Fruit fly (Drosophila melanogaster) Kc167 (cell line): ENCODE results near the gene CG14369.

Experiments
- Myc ChIP-seq: fragments of >200 bp; optimal IDR thresholded peaks from 2 replicates; lab custom pipeline; 2017; ENCODE audit warnings: missing external identifiers
- Sin3A ChIP-seq: fragments of >200 bp; optimal IDR thresholded peaks from 2 replicates; lab custom pipeline; 2018; ENCODE audit warnings: missing external identifiers
- h ChIP-seq: fragments of >200 bp; optimal IDR thresholded peaks from 3 replicates; lab custom pipeline; 2018; ENCODE audit warnings: missing external identifiers
- insv ChIP-seq: fragments of >200 bp; optimal IDR thresholded peaks from 3 replicates; lab custom pipeline; 2018; ENCODE audit warnings: missing external identifiers
- psq ChIP-seq: fragments of >200 bp; optimal IDR thresholded peaks from 2 replicates; lab custom pipeline; 2017; ENCODE audit warnings: missing external identifiers
- ttk ChIP-seq: sonication (Bioruptor generic); optimal IDR thresholded peaks from 2 replicates; lab custom pipeline; 2017; ENCODE audit warnings: missing external identifiers

Gene CG14369

dm6 chr3R:13549515-13549914 is 42.9 kb downstream of the CG14369 start:
- TF ChIP-seq ttk (lab: Kevin White, UChicago) (no peak), psq (no peak), insv (lab: Kevin White, UChicago) (no peak), Sin3A (lab: Kevin White, UChicago) (no peak), Myc (lab: Kevin White, UChicago) (no peak)

DNA sequence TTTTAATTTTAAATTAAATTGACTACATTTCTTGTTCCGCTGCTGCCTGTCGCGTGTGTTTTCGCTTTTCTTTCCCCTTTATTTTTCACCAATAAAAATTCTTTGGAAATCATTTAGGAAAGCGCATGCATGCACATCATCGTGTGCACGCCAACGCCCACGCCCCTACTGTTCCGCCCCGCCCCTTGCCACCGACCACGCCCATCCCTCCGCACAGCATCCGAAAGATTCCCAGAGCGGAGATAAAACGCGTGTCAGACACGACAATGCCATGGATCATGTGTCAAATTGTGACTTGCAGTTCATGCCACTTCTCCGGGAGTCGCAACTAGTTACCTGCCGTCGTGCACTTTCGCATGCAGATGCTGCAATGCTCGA is 44.0 kb downstream of the CG14369 start:
- no peak for TF ChIP-seq h (lab: Kevin White, UChicago)
- TF ChIP-seq Sin3A (lab: Kevin White, UChicago), result no peak
- no peak for TF ChIP-seq ttk (lab: Kevin White, UChicago)
- no peak for TF ChIP-seq insv (lab: Kevin White, UChicago)
- TF ChIP-seq psq, result no peak
- TF ChIP-seq Myc (lab: Kevin White, UChicago), result no peak

DNA sequence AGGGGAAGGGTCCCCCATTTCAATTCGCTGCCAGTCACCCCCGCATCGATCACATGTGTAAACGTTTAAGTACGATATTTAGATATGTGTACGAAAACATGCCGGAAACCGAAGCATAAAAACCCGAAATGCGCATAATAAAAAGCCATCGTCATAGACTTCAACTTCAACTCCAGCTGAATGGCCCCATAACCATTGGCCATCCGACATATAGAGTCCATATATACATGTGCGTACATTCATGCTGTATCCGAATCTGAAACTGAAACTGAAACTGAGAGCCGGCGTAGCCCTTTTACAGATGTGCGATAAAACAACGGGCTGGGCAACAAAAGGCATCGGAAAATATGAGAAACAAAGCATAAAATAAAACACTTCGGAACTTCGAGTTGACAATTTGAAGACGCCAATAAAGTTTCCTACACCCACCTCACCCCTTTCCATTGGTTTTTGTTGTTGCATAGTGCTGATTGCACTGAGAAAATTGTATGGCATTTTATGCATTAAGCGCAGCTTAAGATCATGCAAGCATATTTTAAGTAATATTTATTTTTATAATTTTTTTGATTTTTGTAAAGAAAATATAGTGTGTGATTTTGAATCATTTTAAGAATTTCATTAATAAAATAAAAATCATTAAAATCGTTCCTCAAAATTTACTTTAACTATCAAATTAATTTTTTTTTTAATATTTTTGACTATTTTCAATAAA is 44.6 kb downstream of the CG14369 start:
- no peak for TF ChIP-seq ttk (lab: Kevin White, UChicago)

- TF ChIP-seq Myc (lab: Kevin White, UChicago) (no peak), ttk (lab: Kevin White, UChicago) (no peak), h (lab: Kevin White, UChicago) (no peak), insv (lab: Kevin White, UChicago) (no peak), Sin3A (lab: Kevin White, UChicago) (no peak), psq (no peak)
These were observed 47.2 kb downstream of the CG14369 start, which contains the start of gene CG31337 for dm6 chr3R:13545300-13545699. Gene CG31337, minus strand, starts transcription at chr3R:13545400.
